Fruit fly (Drosophila melanogaster) whole organism, adult: ENCODE results near the gene mRpL2.
A peak's percentile ranks its signal among the peaks of the same experiment; 100 is the strongest.

Source experiments
- CG11617 ChIP-seq: fragments of 200-800 bp; sonication (Bioruptor generic); optimal IDR thresholded peaks from 2 replicates; lab custom pipeline; 2017; ENCODE audit warnings: mild to moderate bottlenecking, missing biosample characterization, missing genetic modification reagents, missing genetic modification characterization
- CG12768 ChIP-seq: fragments of 200-800 bp; sonication (Bioruptor generic); optimal IDR thresholded peaks from 2 replicates; lab custom pipeline; 2017; ENCODE audit warnings: missing biosample characterization, missing genetic modification characterization, mild to moderate bottlenecking, moderate library complexity, missing genetic modification reagents
- CG14711 ChIP-seq: fragments of 200-800 bp; sonication (Bioruptor generic); optimal IDR thresholded peaks from 2 replicates; lab custom pipeline; 2018; ENCODE audit warnings: missing biosample characterization, mild to moderate bottlenecking, missing genetic modification characterization, moderate library complexity
- CG1620 ChIP-seq: fragments of 200-800 bp; sonication (Bioruptor generic); optimal IDR thresholded peaks from 2 replicates; lab custom pipeline; 2016; ENCODE audit warnings: missing biosample characterization, missing genetic modification characterization
- CG33017 ChIP-seq: fragments of 200-800 bp; sonication (Bioruptor generic); optimal IDR thresholded peaks from 2 replicates; lab custom pipeline; 2018; ENCODE audit warnings: missing biosample characterization, mild to moderate bottlenecking, missing genetic modification characterization, moderate library complexity
- CG5204 ChIP-seq: fragments of 200-800 bp; sonication (Bioruptor generic); optimal IDR thresholded peaks from 2 replicates; lab custom pipeline; 2016; ENCODE audit warnings: missing biosample characterization, missing genetic modification characterization
- CG7045 ChIP-seq: fragments of 200-800 bp; sonication (Bioruptor generic); optimal IDR thresholded peaks from 2 replicates; lab custom pipeline; 2017; ENCODE audit warnings: missing biosample characterization, mild to moderate bottlenecking, missing genetic modification characterization
- CG7101 ChIP-seq: fragments of 200-800 bp; sonication (Bioruptor generic); optimal IDR thresholded peaks from 2 replicates; lab custom pipeline; 2018; ENCODE audit warnings: missing biosample characterization, mild to moderate bottlenecking, missing genetic modification characterization, moderate library complexity
- Clk ChIP-seq: fragments of 200-800 bp; sonication (Bioruptor generic); optimal IDR thresholded peaks from 2 replicates; lab custom pipeline; 2017; ENCODE audit warnings: missing biosample characterization, missing genetic modification characterization
- Crg-1 ChIP-seq: fragments of 200-800 bp; sonication (Bioruptor generic); optimal IDR thresholded peaks from 2 replicates; lab custom pipeline; 2016; ENCODE audit warnings: missing biosample characterization, missing genetic modification characterization
- Hr96 ChIP-seq: fragments of 200-800 bp; sonication (Bioruptor generic); optimal IDR thresholded peaks from 2 replicates; lab custom pipeline; 2016; ENCODE audit warnings: missing biosample characterization, missing genetic modification characterization
- Mnt ChIP-seq: fragments of 200-800 bp; sonication (Bioruptor generic); optimal IDR thresholded peaks from 2 replicates; lab custom pipeline; 2016; ENCODE audit warnings: missing biosample characterization, mild to moderate bottlenecking, missing genetic modification characterization
- bab1 ChIP-seq: fragments of 200-800 bp; sonication (Bioruptor generic); optimal IDR thresholded peaks from 3 replicates; lab custom pipeline; 2019; ENCODE audit warnings: missing biosample characterization, mild to moderate bottlenecking, missing genetic modification characterization, moderate library complexity
- cic ChIP-seq: fragments of 200-800 bp; sonication (Bioruptor generic); optimal IDR thresholded peaks from 2 replicates; lab custom pipeline; 2017; ENCODE audit warnings: missing biosample characterization, mild to moderate bottlenecking, missing genetic modification characterization, moderate library complexity
- cnc ChIP-seq, 2 experiments: fragments of >200 bp; optimal IDR thresholded peaks; 2 replicates each; lab custom pipeline; 2017
- kay ChIP-seq: fragments of 200-800 bp; sonication (Bioruptor generic); peaks from one replicate; lab custom pipeline; 2016; ENCODE audit warnings: missing biosample characterization, missing genetic modification characterization, borderline replicate concordance
- ovo ChIP-seq: fragments of 200-800 bp; sonication (Bioruptor generic); optimal IDR thresholded peaks from 2 replicates; lab custom pipeline; 2016; ENCODE audit warnings: missing biosample characterization, missing genetic modification characterization
- pad ChIP-seq: fragments of 200-800 bp; sonication (Bioruptor generic); optimal IDR thresholded peaks from 3 replicates; lab custom pipeline; 2017; ENCODE audit warnings: missing biosample characterization, missing genetic modification characterization, mild to moderate bottlenecking, moderate library complexity, missing genetic modification reagents
- tj ChIP-seq: fragments of 200-800 bp; sonication (Bioruptor generic); optimal IDR thresholded peaks from 3 replicates; lab custom pipeline; 2017; ENCODE audit warnings: missing biosample characterization, mild to moderate bottlenecking, missing genetic modification characterization, moderate library complexity
- toe ChIP-seq: fragments of 200-800 bp; sonication (Bioruptor generic); optimal IDR thresholded peaks from 2 replicates; lab custom pipeline; 2016; ENCODE audit warnings: missing biosample characterization, missing genetic modification characterization

The mRpL2 gene

dm6 chr3L:11094279-11094678 lies 26.4 kb upstream of the mRpL2 start:
- TF ChIP-seq Clk (GFP tag; lab: Kevin White, UChicago) (no peak), CG1620 (GFP tag; lab: Kevin White, UChicago) (no peak), Crg-1 (GFP tag; lab: Kevin White, UChicago) (no peak), Hr96 (GFP tag; lab: Kevin White, UChicago) (no peak), pad (GFP tag; lab: Kevin White, UChicago) (no peak), cnc (optimal IDR thresholded peaks at IDR 0.05; lab: Kevin White, UChicago) (no peak), bab1 (GFP tag; lab: Kevin White, UChicago) (no peak), CG7101 (tag; lab: Kevin White, UChicago) (no peak), kay (GFP tag; lab: Kevin White, UChicago) (no peak), CG5204 (GFP tag; lab: Kevin White, UChicago) (no peak), Mnt (GFP tag; lab: Kevin White, UChicago) (no peak), CG14711 (tag; lab: Kevin White, UChicago) (no peak), cic (GFP tag; lab: Kevin White, UChicago) (no peak), CG12768 (no peak), CG7045 (GFP tag; lab: Kevin White, UChicago) (no peak), ovo (no peak), toe (GFP tag; lab: Kevin White, UChicago) (no peak)

dm6 chr3L:11096195-11096908 lies 24.3 kb upstream of the mRpL2 start, which contains the start of the genes CG46439, Iyd and CG33947:
CG46439 (minus strand) TSS chr3L:11096245.
Iyd (minus strand) TSS chr3L:11096245.
CG33947 (plus strand) TSS chr3L:11096496.
- no peak for TF ChIP-seq Clk (GFP tag; lab: Kevin White, UChicago)
- TF ChIP-seq CG7101 (tag; lab: Kevin White, UChicago), result peak; percentile 29
- TF ChIP-seq kay (GFP tag; lab: Kevin White, UChicago), result no peak
- peak; percentile 54 for TF ChIP-seq Crg-1 (GFP tag; lab: Kevin White, UChicago)
- TF ChIP-seq CG14711 (tag; lab: Kevin White, UChicago), result no peak
- no peak for TF ChIP-seq pad (GFP tag; lab: Kevin White, UChicago)
- peak; percentile 33 for TF ChIP-seq cic (GFP tag; lab: Kevin White, UChicago)
- TF ChIP-seq tj (GFP tag; lab: Kevin White, UChicago), result peak; percentile 46
- peak; percentile 8 for TF ChIP-seq CG1620 (GFP tag; lab: Kevin White, UChicago)
- TF ChIP-seq Mnt (GFP tag; lab: Kevin White, UChicago), result peak; percentile 53
- TF ChIP-seq bab1 (GFP tag; lab: Kevin White, UChicago), result peak; percentile 64
- TF ChIP-seq CG12768, result peak; percentile 43
- TF ChIP-seq toe (GFP tag; lab: Kevin White, UChicago), result no peak
- no peak for TF ChIP-seq CG33017 (tag; lab: Kevin White, UChicago)
- no peak for TF ChIP-seq Hr96 (GFP tag; lab: Kevin White, UChicago)

- peak; percentile 95 for TF ChIP-seq bab1 (GFP tag; lab: Kevin White, UChicago)
- TF ChIP-seq CG33017 (tag; lab: Kevin White, UChicago), result peak; percentile 86
- peak; percentile 88 for TF ChIP-seq CG14711 (tag; lab: Kevin White, UChicago)
- TF ChIP-seq CG11617 (GFP tag; lab: Kevin White, UChicago), result peak; percentile 97
- TF ChIP-seq CG7045 (GFP tag; lab: Kevin White, UChicago), result peak; percentile 93
- TF ChIP-seq cnc (optimal IDR thresholded peaks at IDR 0.05; lab: Kevin White, UChicago), result no peak
- TF ChIP-seq toe (GFP tag; lab: Kevin White, UChicago), result peak; percentile 96
- TF ChIP-seq tj (GFP tag; lab: Kevin White, UChicago), result peak; percentile 80
- peak; percentile 96 for TF ChIP-seq CG1620 (GFP tag; lab: Kevin White, UChicago)
- TF ChIP-seq CG7101 (tag; lab: Kevin White, UChicago), result peak; percentile 92
- peak; percentile 89 for TF ChIP-seq pad (GFP tag; lab: Kevin White, UChicago)
- TF ChIP-seq kay (GFP tag; lab: Kevin White, UChicago), result peak; percentile 97
- peak; percentile 96 for TF ChIP-seq CG5204 (GFP tag; lab: Kevin White, UChicago)
- TF ChIP-seq CG12768, result peak; percentile 96
- peak; percentile 71 for TF ChIP-seq cic (GFP tag; lab: Kevin White, UChicago)
- peak; percentile 89 for TF ChIP-seq Mnt (GFP tag; lab: Kevin White, UChicago)
- TF ChIP-seq Hr96 (GFP tag; lab: Kevin White, UChicago), result peak; percentile 92
- peak; percentile 98 for TF ChIP-seq Crg-1 (GFP tag; lab: Kevin White, UChicago)
- TF ChIP-seq ovo, result peak; percentile 84
- TF ChIP-seq Clk (GFP tag; lab: Kevin White, UChicago), result peak; percentile 85
Measured at dm6 chr3L:11097982-11098663, 22.5 kb upstream of the mRpL2 start, which contains the start of the genes Irbp18 and APP-BP1. Irbp18 (minus strand) TSS chr3L:11098186. APP-BP1 (plus strand) TSS chr3L:11098412.

dm6 chr3L:11101598-11101997 lies 19.0 kb upstream of the mRpL2 start, which contains the start of gene Elo68beta:
Elo68beta (minus strand) TSS chr3L:11101698.
- TF ChIP-seq Clk (GFP tag; lab: Kevin White, UChicago), result no peak
- TF ChIP-seq ovo, result no peak
- TF ChIP-seq cnc (optimal IDR thresholded peaks at IDR 0.05; lab: Kevin White, UChicago), result no peak
- no peak for TF ChIP-seq pad (GFP tag; lab: Kevin White, UChicago)
- TF ChIP-seq kay (GFP tag; lab: Kevin White, UChicago), result peak; percentile 19
- TF ChIP-seq CG7045 (GFP tag; lab: Kevin White, UChicago), result no peak

dm6 chr3L:11102930-11103329 lies 17.7 kb upstream of the mRpL2 start, which contains the start of gene Elo68alpha:
Elo68alpha (minus strand) TSS chr3L:11103030.
- TF ChIP-seq Hr96 (GFP tag; lab: Kevin White, UChicago), result no peak
- no peak for TF ChIP-seq kay (GFP tag; lab: Kevin White, UChicago)
- no peak for TF ChIP-seq Mnt (GFP tag; lab: Kevin White, UChicago)
- no peak for TF ChIP-seq CG7101 (tag; lab: Kevin White, UChicago)
